Worm (Caenorhabditis elegans) whole organism, L4 larva: ENCODE results near the gene Y108G3AL.2.

ENCODE experiments used
- D1046.2 ChIP-seq: fragments of 200-800 bp; sonication (Bioruptor generic); IDR thresholded peaks from 2 replicates; pipeline ENCODE4 v1.3.6; 2022; ENCODE audit warnings: missing genetic modification characterization, missing compliant biosample characterization
- F26F4.8 ChIP-seq: fragments of 200-800 bp; sonication (Bioruptor generic); conservative IDR thresholded peaks from 2 replicates; pipeline ENCODE4 v1.3.6; 2022; ENCODE audit warnings: missing genetic modification characterization, missing compliant biosample characterization
- F44E2.7 ChIP-seq: fragments of 200-800 bp; sonication (Bioruptor generic); IDR thresholded peaks from 2 replicates; pipeline ENCODE4 v2.1.2; 2022; ENCODE audit warnings: missing genetic modification characterization, missing compliant biosample characterization
- F49E8.2 ChIP-seq: sonication (generic microtip); optimal IDR thresholded peaks from 2 replicates; lab custom pipeline; 2016; ENCODE audit warnings: missing compliant biosample characterization, mild to moderate bottlenecking, missing genetic modification characterization, borderline replicate concordance
- Y48G9A.11 ChIP-seq: fragments of 200-800 bp; sonication (Bioruptor generic); IDR thresholded peaks from 2 replicates; pipeline ENCODE4 v1.3.6; 2022; ENCODE audit warnings: missing genetic modification reagents, missing genetic modification characterization, missing compliant biosample characterization
- Y75B8A.6 ChIP-seq: fragments of 200-800 bp; sonication (Bioruptor generic); IDR thresholded peaks from 2 replicates; pipeline ENCODE4 v1.3.6; 2022; ENCODE audit warnings: missing genetic modification reagents, missing genetic modification characterization, missing compliant biosample characterization
- ZK337.2 ChIP-seq: fragments of 200-800 bp; sonication (Bioruptor generic); IDR thresholded peaks from 2 replicates; pipeline ENCODE4 v1.3.6; 2022; ENCODE audit warnings: missing genetic modification reagents, missing genetic modification characterization, missing compliant biosample characterization
- aha-1 ChIP-seq: fragments of 150-350 bp; peaks from one replicate; lab custom pipeline; 2014; ENCODE audit warnings: missing biosample characterization, missing genetic modification characterization
- ama-1 ChIP-seq: fragments of 150-350 bp; optimal IDR thresholded peaks from 2 replicates; lab custom pipeline; 2014; ENCODE audit warnings: inconsistent platforms, mixed read lengths
- attf-4 ChIP-seq: sonication (generic microtip); optimal IDR thresholded peaks from 3 replicates; lab custom pipeline; 2017; ENCODE audit warnings: missing biosample characterization, missing genetic modification characterization
- ceh-20 ChIP-seq: fragments of 200-800 bp; sonication (Bioruptor generic); IDR thresholded peaks from 2 replicates; pipeline ENCODE4 v1.3.6; 2022; ENCODE audit warnings: missing genetic modification reagents, missing genetic modification characterization, missing compliant biosample characterization
- ceh-82 ChIP-seq: sonication (generic microtip); optimal IDR thresholded peaks from 2 replicates; lab custom pipeline; 2017; ENCODE audit warnings: missing biosample characterization, missing genetic modification characterization
- cey-2 ChIP-seq: sonication (generic microtip); optimal IDR thresholded peaks from 3 replicates; lab custom pipeline; 2017; ENCODE audit warnings: missing genetic modification characterization, mild to moderate bottlenecking, missing compliant biosample characterization, antibody characterized with exemption, borderline replicate concordance; ENCODE audit not compliant: insufficient read depth
- ctbp-1 ChIP-seq: fragments of 200-800 bp; sonication (Bioruptor generic); IDR thresholded peaks from 2 replicates; pipeline ENCODE4 v1.3.6; 2022; ENCODE audit warnings: missing genetic modification reagents, missing genetic modification characterization, missing compliant biosample characterization
- daf-8 ChIP-seq: fragments of 200-800 bp; sonication (Bioruptor generic); IDR thresholded peaks from 2 replicates; pipeline ENCODE4 v1.3.6; 2022; ENCODE audit warnings: missing genetic modification characterization, missing compliant biosample characterization
- dmd-8 ChIP-seq: fragments of 200-800 bp; sonication (Bioruptor generic); IDR thresholded peaks from 2 replicates; pipeline ENCODE4 v1.3.6; 2022; ENCODE audit warnings: missing genetic modification characterization, missing compliant biosample characterization
- dpl-1 ChIP-seq: fragments of 150-350 bp; optimal IDR thresholded peaks from 2 replicates; lab custom pipeline; 2014; ENCODE audit warnings: missing biosample characterization, missing genetic modification reagents, missing genetic modification characterization
- egl-27 ChIP-seq: sonication (generic microtip); optimal IDR thresholded peaks from 3 replicates; lab custom pipeline; 2017; ENCODE audit warnings: missing biosample characterization, missing genetic modification reagents, missing genetic modification characterization
- egl-43 ChIP-seq: fragments of 200-800 bp; sonication (Bioruptor generic); IDR thresholded peaks from 2 replicates; pipeline ENCODE4 v1.3.6; 2022; ENCODE audit warnings: missing genetic modification reagents, missing genetic modification characterization, missing compliant biosample characterization
- fos-1 ChIP-seq: fragments of 150-350 bp; optimal IDR thresholded peaks from 2 replicates; lab custom pipeline; 2014; ENCODE audit warnings: missing biosample characterization, missing genetic modification characterization
- hlh-11 ChIP-seq: fragments of 200-800 bp; sonication (Bioruptor generic); optimal IDR thresholded peaks from 2 replicates; lab custom pipeline; 2018; ENCODE audit warnings: mild to moderate bottlenecking, missing genetic modification characterization, missing compliant biosample characterization
- lin-1 ChIP-seq: fragments of 200-800 bp; sonication (Bioruptor generic); IDR thresholded peaks from 2 replicates; pipeline ENCODE4 v1.3.6; 2022; ENCODE audit warnings: missing genetic modification reagents, missing genetic modification characterization, missing compliant biosample characterization
- lin-13 ChIP-seq: fragments of 150-350 bp; optimal IDR thresholded peaks from 2 replicates; lab custom pipeline; 2014; ENCODE audit warnings: missing biosample characterization, missing genetic modification reagents, missing genetic modification characterization
- lin-15B ChIP-seq: fragments of 150-350 bp; sonication (generic microtip); optimal IDR thresholded peaks from 3 replicates; lab custom pipeline; 2014; ENCODE audit warnings: missing biosample characterization, missing genetic modification characterization
- lin-29 ChIP-seq: fragments of 200-800 bp; sonication (Bioruptor generic); IDR thresholded peaks from 2 replicates; pipeline ENCODE4 v1.3.6; 2022; ENCODE audit warnings: missing genetic modification reagents, missing genetic modification characterization, missing compliant biosample characterization
- lin-39 ChIP-seq: fragments of 150-350 bp; optimal IDR thresholded peaks from 2 replicates; lab custom pipeline; 2014; ENCODE audit warnings: missing biosample characterization, missing genetic modification reagents, missing genetic modification characterization
- lir-3 ChIP-seq: sonication (generic microtip); optimal IDR thresholded peaks from 2 replicates; lab custom pipeline; 2016; ENCODE audit warnings: mild to moderate bottlenecking, missing genetic modification characterization, missing compliant biosample characterization
- mes-2 ChIP-seq: sonication (generic microtip); optimal IDR thresholded peaks from 2 replicates; lab custom pipeline; 2016; ENCODE audit warnings: missing genotype, mild to moderate bottlenecking, missing genetic modification characterization, missing compliant biosample characterization; ENCODE audit not compliant: poor library complexity, severe bottlenecking
- mxl-3 ChIP-seq: fragments of 200-800 bp; sonication (Bioruptor generic); optimal IDR thresholded peaks from 2 replicates; lab custom pipeline; 2018; ENCODE audit warnings: mild to moderate bottlenecking, missing genetic modification characterization, missing compliant biosample characterization
- nhr-10 ChIP-seq: fragments of 150-350 bp; optimal IDR thresholded peaks from 2 replicates; lab custom pipeline; 2014; ENCODE audit warnings: missing biosample characterization, missing genetic modification characterization
- nhr-102 ChIP-seq: sonication (generic microtip); optimal IDR thresholded peaks from 2 replicates; lab custom pipeline; 2016; ENCODE audit warnings: mild to moderate bottlenecking, missing genetic modification characterization, moderate library complexity, missing compliant biosample characterization
- nhr-11 ChIP-seq: fragments of 150-350 bp; optimal IDR thresholded peaks from 2 replicates; lab custom pipeline; 2014; ENCODE audit warnings: missing biosample characterization, missing genetic modification characterization
- nhr-111 ChIP-seq: fragments of 200-800 bp; sonication (Bioruptor generic); optimal IDR thresholded peaks from 2 replicates; lab custom pipeline; 2018; ENCODE audit warnings: mild to moderate bottlenecking, missing genetic modification characterization, missing compliant biosample characterization
- nhr-41 ChIP-seq: fragments of 200-800 bp; sonication (Bioruptor generic); IDR thresholded peaks from 2 replicates; pipeline ENCODE4 v1.3.6; 2022; ENCODE audit warnings: missing genetic modification reagents, missing genetic modification characterization, missing compliant biosample characterization
- nhr-76 ChIP-seq: fragments of 150-350 bp; optimal IDR thresholded peaks from 2 replicates; lab custom pipeline; 2014; ENCODE audit warnings: missing biosample characterization, missing genetic modification characterization
- nhr-77 ChIP-seq: fragments of 150-350 bp; optimal IDR thresholded peaks from 2 replicates; lab custom pipeline; 2014; ENCODE audit warnings: missing biosample characterization, missing genetic modification characterization
- saeg-2 ChIP-seq: fragments of 200-800 bp; sonication (Bioruptor generic); IDR thresholded peaks from 2 replicates; pipeline ENCODE4 v1.3.6; 2022; ENCODE audit warnings: missing genetic modification reagents, missing genetic modification characterization, missing compliant biosample characterization
- set-16 ChIP-seq: fragments of 200-800 bp; sonication (Bioruptor generic); IDR thresholded peaks from 2 replicates; pipeline ENCODE4 v1.3.6; 2022; ENCODE audit warnings: missing genetic modification reagents, missing genetic modification characterization, missing compliant biosample characterization
- snpc-1.2 ChIP-seq: fragments of 200-800 bp; sonication (Bioruptor generic); IDR thresholded peaks from 2 replicates; pipeline ENCODE4 v1.3.6; 2022; ENCODE audit warnings: missing genetic modification reagents, missing genetic modification characterization, missing compliant biosample characterization
- snpc-4 ChIP-seq: fragments of 150-350 bp; optimal IDR thresholded peaks from 2 replicates; lab custom pipeline; 2014; ENCODE audit warnings: missing biosample characterization, missing genetic modification characterization
- spr-1 ChIP-seq: sonication (generic microtip); optimal IDR thresholded peaks from 2 replicates; lab custom pipeline; 2016; ENCODE audit warnings: mild to moderate bottlenecking, missing genetic modification characterization, missing compliant biosample characterization
- spr-3 ChIP-seq: fragments of 200-800 bp; sonication (Bioruptor generic); optimal IDR thresholded peaks from 2 replicates; lab custom pipeline; 2018; ENCODE audit warnings: mild to moderate bottlenecking, missing genetic modification characterization, missing compliant biosample characterization
- tag-97 ChIP-seq: fragments of 200-800 bp; sonication (Bioruptor generic); IDR thresholded peaks from 2 replicates; pipeline ENCODE4 v1.3.6; 2022; ENCODE audit warnings: missing genetic modification characterization, missing compliant biosample characterization
- tra-1 ChIP-seq: fragments of 200-800 bp; sonication (Bioruptor generic); IDR thresholded peaks from 2 replicates; pipeline ENCODE4 v1.3.6; 2022; ENCODE audit warnings: missing genetic modification reagents, missing genetic modification characterization, missing compliant biosample characterization
- unc-130 ChIP-seq: sonication (generic microtip); optimal IDR thresholded peaks from 2 replicates; lab custom pipeline; 2016; ENCODE audit warnings: missing genetic modification reagents, missing genetic modification characterization, missing compliant biosample characterization
- unc-39 ChIP-seq: sonication (generic microtip); optimal IDR thresholded peaks from 2 replicates; lab custom pipeline; 2017; ENCODE audit warnings: missing biosample characterization, missing genetic modification characterization
- unc-62 ChIP-seq, 3 experiments: fragments of 150-350 bp in 1 of 3; sonication (generic microtip); optimal IDR thresholded peaks in 2 of 3; peaks in 1 of 3; 1 replicate in 1 of 3; 2 replicates in 2 of 3; lab custom pipeline; 2014 to 2017; ENCODE audit warnings: missing biosample characterization in 3 of 3, missing genetic modification characterization in 3 of 3, missing genetic modification reagents in 3 of 3, missing genotype in 1 of 3
- vab-7 ChIP-seq: fragments of 200-800 bp; sonication (Bioruptor generic); IDR thresholded peaks from 2 replicates; pipeline ENCODE4 v1.3.6; 2022; ENCODE audit warnings: missing genetic modification reagents, missing genetic modification characterization, missing compliant biosample characterization
- zag-1 ChIP-seq: fragments of 150-350 bp; optimal IDR thresholded peaks from 2 replicates; lab custom pipeline; 2014; ENCODE audit warnings: missing biosample characterization, missing genetic modification characterization
- zfp-3 ChIP-seq: fragments of 200-800 bp; sonication (Bioruptor generic); conservative IDR thresholded peaks from 2 replicates; pipeline ENCODE4 v1.3.6; 2022; ENCODE audit warnings: missing genetic modification reagents, missing genetic modification characterization, missing compliant biosample characterization
- zip-11 ChIP-seq: fragments of 200-800 bp; sonication (Bioruptor generic); IDR thresholded peaks from 2 replicates; pipeline ENCODE4 v1.3.6; 2022; ENCODE audit warnings: missing genetic modification characterization, missing compliant biosample characterization
- ztf-11 ChIP-seq: fragments of 150-350 bp; optimal IDR thresholded peaks from 2 replicates; lab custom pipeline; 2014; ENCODE audit warnings: missing biosample characterization, missing genetic modification characterization
- ztf-7 ChIP-seq: fragments of 150-350 bp; optimal IDR thresholded peaks from 2 replicates; lab custom pipeline; 2014; ENCODE audit warnings: missing biosample characterization, missing genetic modification characterization

Y108G3AL.2 gene

ce11 chrV:126610-127009, 40.2 kb upstream of the Y108G3AL.2 start, which contains the start of gene W03F9.1 (continued):
- TF ChIP-seq snpc-4 (tag; lab: Kevin White, UChicago), result no peak
- peak; percentile 26 for TF ChIP-seq ztf-7 (tag; lab: Kevin White, UChicago)
- TF ChIP-seq unc-130 (GFP tag; lab: Kevin White, UChicago), result peak; percentile 39
- no peak for TF ChIP-seq ztf-11 (tag; lab: Kevin White, UChicago)
- TF ChIP-seq nhr-111 (GFP tag; lab: Kevin White, UChicago), result no peak
- TF ChIP-seq fos-1 (tag; lab: Kevin White, UChicago), result no peak
- no peak for TF ChIP-seq D1046.2 (GFP tag; lab: Robert Waterston, UW)
- no peak for TF ChIP-seq unc-39 (tag; lab: Kevin White, UChicago)
- no peak for TF ChIP-seq cey-2 (tag; lab: Kevin White, UChicago)
- no peak for TF ChIP-seq set-16 (GFP tag; lab: Robert Waterston, UW)
- no peak for TF ChIP-seq lin-39 (tag; lab: Kevin White, UChicago)
- TF ChIP-seq nhr-102 (tag; lab: Kevin White, UChicago), result peak; percentile 5
- TF ChIP-seq nhr-41 (GFP tag; lab: Robert Waterston, UW), result no peak
- no peak for TF ChIP-seq egl-43 (GFP tag; lab: Robert Waterston, UW)
- TF ChIP-seq zip-11 (GFP tag; lab: Robert Waterston, UW), result no peak
- no peak for TF ChIP-seq dmd-8 (GFP tag; lab: Robert Waterston, UW)
- TF ChIP-seq spr-3 (GFP tag; lab: Kevin White, UChicago), result no peak
- no peak for TF ChIP-seq F44E2.7 (GFP tag; lab: Robert Waterston, UW)
- TF ChIP-seq mxl-3 (GFP tag; lab: Kevin White, UChicago), result no peak
- no peak for TF ChIP-seq lin-1 (GFP tag; lab: Robert Waterston, UW)
- no peak for TF ChIP-seq vab-7 (GFP tag; lab: Robert Waterston, UW)
- no peak for TF ChIP-seq aha-1 (tag; lab: Kevin White, UChicago)
- no peak for TF ChIP-seq nhr-10 (tag; lab: Kevin White, UChicago)
- TF ChIP-seq lin-15B, result no peak
- TF ChIP-seq tra-1 (GFP tag; lab: Robert Waterston, UW), result no peak
- TF ChIP-seq lin-29 (GFP tag; lab: Robert Waterston, UW), result no peak
- TF ChIP-seq Y48G9A.11 (GFP tag; lab: Robert Waterston, UW), result no peak
- TF ChIP-seq daf-8, result no peak
- TF ChIP-seq ama-1 (lab: Kevin White, UChicago), result no peak
- TF ChIP-seq unc-62 (GFP tag; optimal IDR thresholded peaks at IDR 0.05 in 1 of 2; lab: Kevin White, UChicago), result no peak
- no peak for TF ChIP-seq unc-62 (tag; optimal IDR thresholded peaks at IDR 0.05; lab: Kevin White, UChicago)
- TF ChIP-seq nhr-11 (tag; lab: Kevin White, UChicago), result no peak
- no peak for TF ChIP-seq nhr-77 (tag; lab: Kevin White, UChicago)
- TF ChIP-seq dpl-1 (GFP tag; lab: Kevin White, UChicago), result peak; percentile 63
- peak; percentile 47 for TF ChIP-seq hlh-11 (tag; lab: Kevin White, UChicago)
- no peak for TF ChIP-seq ceh-82 (tag; lab: Kevin White, UChicago)
- no peak for TF ChIP-seq F26F4.8 (GFP tag; lab: Robert Waterston, UW)
- peak; percentile 35 for TF ChIP-seq spr-1 (tag; lab: Kevin White, UChicago)
- no peak for TF ChIP-seq zag-1 (tag; lab: Kevin White, UChicago)
- no peak for TF ChIP-seq ZK337.2 (GFP tag; lab: Robert Waterston, UW)
- 0 out of 2 replicates have a peak, but pooled peaks have one; percentile 32 for TF ChIP-seq zfp-3 (GFP tag; lab: Robert Waterston, UW)
- TF ChIP-seq Y75B8A.6 (GFP tag; lab: Robert Waterston, UW), result no peak
- no peak for TF ChIP-seq ctbp-1 (GFP tag; lab: Robert Waterston, UW)
- peak; percentile 58 for TF ChIP-seq F49E8.2 (tag; lab: Kevin White, UChicago)
- no peak for TF ChIP-seq lin-13 (GFP tag; lab: Kevin White, UChicago)
- no peak for TF ChIP-seq saeg-2 (GFP tag; lab: Robert Waterston, UW)
- no peak for TF ChIP-seq tag-97 (GFP tag; lab: Robert Waterston, UW)
- TF ChIP-seq attf-4 (tag; lab: Kevin White, UChicago), result no peak
- peak; percentile 70 for TF ChIP-seq mes-2 (tag; lab: Kevin White, UChicago)
- TF ChIP-seq ceh-20 (GFP tag; lab: Robert Waterston, UW), result no peak
- no peak for TF ChIP-seq egl-27 (tag; lab: Kevin White, UChicago)
- TF ChIP-seq lir-3 (tag; lab: Kevin White, UChicago), result no peak
- no peak for TF ChIP-seq nhr-76
- TF ChIP-seq snpc-1.2 (GFP tag; lab: Robert Waterston, UW), result no peak
